Fruit fly (Drosophila melanogaster) whole organism, adult: ENCODE data around the gene Galphai.

ENCODE experiments used
- CG11617 ChIP-seq: fragments of 200-800 bp; sonication (Bioruptor generic); optimal IDR thresholded peaks from 2 replicates; lab custom pipeline; 2017; ENCODE audit warnings: mild to moderate bottlenecking, missing biosample characterization, missing genetic modification reagents, missing genetic modification characterization
- CG12768 ChIP-seq: fragments of 200-800 bp; sonication (Bioruptor generic); optimal IDR thresholded peaks from 2 replicates; lab custom pipeline; 2017; ENCODE audit warnings: missing biosample characterization, missing genetic modification characterization, mild to moderate bottlenecking, moderate library complexity, missing genetic modification reagents
- CG14711 ChIP-seq: fragments of 200-800 bp; sonication (Bioruptor generic); optimal IDR thresholded peaks from 2 replicates; lab custom pipeline; 2018; ENCODE audit warnings: missing biosample characterization, mild to moderate bottlenecking, missing genetic modification characterization, moderate library complexity
- CG1620 ChIP-seq: fragments of 200-800 bp; sonication (Bioruptor generic); optimal IDR thresholded peaks from 2 replicates; lab custom pipeline; 2016; ENCODE audit warnings: missing biosample characterization, missing genetic modification characterization
- CG33017 ChIP-seq: fragments of 200-800 bp; sonication (Bioruptor generic); optimal IDR thresholded peaks from 2 replicates; lab custom pipeline; 2018; ENCODE audit warnings: missing biosample characterization, mild to moderate bottlenecking, missing genetic modification characterization, moderate library complexity
- CG5204 ChIP-seq: fragments of 200-800 bp; sonication (Bioruptor generic); optimal IDR thresholded peaks from 2 replicates; lab custom pipeline; 2016; ENCODE audit warnings: missing biosample characterization, missing genetic modification characterization
- CG7045 ChIP-seq: fragments of 200-800 bp; sonication (Bioruptor generic); optimal IDR thresholded peaks from 2 replicates; lab custom pipeline; 2017; ENCODE audit warnings: missing biosample characterization, mild to moderate bottlenecking, missing genetic modification characterization
- CG7101 ChIP-seq: fragments of 200-800 bp; sonication (Bioruptor generic); optimal IDR thresholded peaks from 2 replicates; lab custom pipeline; 2018; ENCODE audit warnings: missing biosample characterization, mild to moderate bottlenecking, missing genetic modification characterization, moderate library complexity
- Clk ChIP-seq: fragments of 200-800 bp; sonication (Bioruptor generic); optimal IDR thresholded peaks from 2 replicates; lab custom pipeline; 2017; ENCODE audit warnings: missing biosample characterization, missing genetic modification characterization
- Crg-1 ChIP-seq: fragments of 200-800 bp; sonication (Bioruptor generic); optimal IDR thresholded peaks from 2 replicates; lab custom pipeline; 2016; ENCODE audit warnings: missing biosample characterization, missing genetic modification characterization
- Hr96 ChIP-seq: fragments of 200-800 bp; sonication (Bioruptor generic); optimal IDR thresholded peaks from 2 replicates; lab custom pipeline; 2016; ENCODE audit warnings: missing biosample characterization, missing genetic modification characterization
- Mnt ChIP-seq: fragments of 200-800 bp; sonication (Bioruptor generic); optimal IDR thresholded peaks from 2 replicates; lab custom pipeline; 2016; ENCODE audit warnings: missing biosample characterization, mild to moderate bottlenecking, missing genetic modification characterization
- bab1 ChIP-seq: fragments of 200-800 bp; sonication (Bioruptor generic); optimal IDR thresholded peaks from 3 replicates; lab custom pipeline; 2019; ENCODE audit warnings: missing biosample characterization, mild to moderate bottlenecking, missing genetic modification characterization, moderate library complexity
- cic ChIP-seq: fragments of 200-800 bp; sonication (Bioruptor generic); optimal IDR thresholded peaks from 2 replicates; lab custom pipeline; 2017; ENCODE audit warnings: missing biosample characterization, mild to moderate bottlenecking, missing genetic modification characterization, moderate library complexity
- cnc ChIP-seq, 2 experiments: fragments of >200 bp; optimal IDR thresholded peaks; 2 replicates each; lab custom pipeline; 2017
- kay ChIP-seq: fragments of 200-800 bp; sonication (Bioruptor generic); peaks from one replicate; lab custom pipeline; 2016; ENCODE audit warnings: missing biosample characterization, missing genetic modification characterization, borderline replicate concordance
- ovo ChIP-seq: fragments of 200-800 bp; sonication (Bioruptor generic); optimal IDR thresholded peaks from 2 replicates; lab custom pipeline; 2016; ENCODE audit warnings: missing biosample characterization, missing genetic modification characterization
- pad ChIP-seq: fragments of 200-800 bp; sonication (Bioruptor generic); optimal IDR thresholded peaks from 3 replicates; lab custom pipeline; 2017; ENCODE audit warnings: missing biosample characterization, missing genetic modification characterization, mild to moderate bottlenecking, moderate library complexity, missing genetic modification reagents
- tj ChIP-seq: fragments of 200-800 bp; sonication (Bioruptor generic); optimal IDR thresholded peaks from 3 replicates; lab custom pipeline; 2017; ENCODE audit warnings: missing biosample characterization, mild to moderate bottlenecking, missing genetic modification characterization, moderate library complexity
- toe ChIP-seq: fragments of 200-800 bp; sonication (Bioruptor generic); optimal IDR thresholded peaks from 2 replicates; lab custom pipeline; 2016; ENCODE audit warnings: missing biosample characterization, missing genetic modification characterization

Gene Galphai

dm6 chr3L:6979387-6980249, at the start of gene Galphai:
Galphai (minus strand) TSS chr3L:6980044.
- TF ChIP-seq bab1 (peak; percentile 84), CG7045 (GFP tag; lab: Kevin White, UChicago) (no peak), CG7101 (tag; lab: Kevin White, UChicago) (peak; percentile 60), cic (GFP tag; lab: Kevin White, UChicago) (peak; percentile 34), Crg-1 (GFP tag; lab: Kevin White, UChicago) (peak; percentile 47), tj (GFP tag; lab: Kevin White, UChicago) (peak; percentile 60), toe (no peak), cnc (optimal IDR thresholded peaks at IDR 0.05; lab: Kevin White, UChicago) (no peak), Mnt (GFP tag; lab: Kevin White, UChicago) (peak; percentile 48), kay (GFP tag; lab: Kevin White, UChicago) (peak; percentile 99), CG1620 (peak; percentile 65), pad (GFP tag; lab: Kevin White, UChicago) (peak; percentile 93), Hr96 (GFP tag; lab: Kevin White, UChicago) (no peak), ovo (GFP tag; lab: Kevin White, UChicago) (peak; percentile 38), CG14711 (tag; lab: Kevin White, UChicago) (peak; percentile 4), CG33017 (no peak), Clk (GFP tag; lab: Kevin White, UChicago) (no peak), CG5204 (GFP tag; lab: Kevin White, UChicago) (no peak)

dm6 chr3L:7026694-7027093, 46.9 kb upstream of the Galphai start, which contains the start of gene CG17744:
CG17744 (minus strand) TSS chr3L:7026794.
- no peak for TF ChIP-seq toe
- TF ChIP-seq CG11617: no peak
- no peak for TF ChIP-seq pad (GFP tag; lab: Kevin White, UChicago)
- no peak for TF ChIP-seq CG7045 (GFP tag; lab: Kevin White, UChicago)
- no peak for TF ChIP-seq CG7101 (tag; lab: Kevin White, UChicago)

- TF ChIP-seq toe (no peak), CG14711 (tag; lab: Kevin White, UChicago) (no peak), CG7045 (GFP tag; lab: Kevin White, UChicago) (no peak), cic (GFP tag; lab: Kevin White, UChicago) (no peak), CG11617 (no peak)
Measured at dm6 chr3L:7013568-7014305, 33.9 kb upstream of the Galphai start.

- TF ChIP-seq Clk (GFP tag; lab: Kevin White, UChicago): no peak
- no peak for TF ChIP-seq cnc (optimal IDR thresholded peaks at IDR 0.05; lab: Kevin White, UChicago)
- no peak for TF ChIP-seq CG7101 (tag; lab: Kevin White, UChicago)
- TF ChIP-seq CG14711 (tag; lab: Kevin White, UChicago): no peak
- TF ChIP-seq cic (GFP tag; lab: Kevin White, UChicago): no peak
- no peak for TF ChIP-seq CG7045 (GFP tag; lab: Kevin White, UChicago)
- no peak for TF ChIP-seq kay (GFP tag; lab: Kevin White, UChicago)
- no peak for TF ChIP-seq Mnt (GFP tag; lab: Kevin White, UChicago)
- no peak for TF ChIP-seq CG5204 (GFP tag; lab: Kevin White, UChicago)
- TF ChIP-seq CG12768 (GFP tag; lab: Kevin White, UChicago): no peak
- no peak for TF ChIP-seq pad (GFP tag; lab: Kevin White, UChicago)
- no peak for TF ChIP-seq tj (GFP tag; lab: Kevin White, UChicago)
- TF ChIP-seq ovo (GFP tag; lab: Kevin White, UChicago): no peak
- no peak for TF ChIP-seq CG33017
Measured at dm6 chr3L:7012271-7012670, 32.4 kb upstream of the Galphai start.

- no peak for TF ChIP-seq bab1
- no peak for TF ChIP-seq tj (GFP tag; lab: Kevin White, UChicago)
- no peak for TF ChIP-seq CG33017
- no peak for TF ChIP-seq CG7045 (GFP tag; lab: Kevin White, UChicago)
- no peak for TF ChIP-seq cic (GFP tag; lab: Kevin White, UChicago)
- TF ChIP-seq CG12768 (GFP tag; lab: Kevin White, UChicago): no peak
- TF ChIP-seq CG5204 (GFP tag; lab: Kevin White, UChicago): no peak
- no peak for TF ChIP-seq pad (GFP tag; lab: Kevin White, UChicago)
- TF ChIP-seq Mnt (GFP tag; lab: Kevin White, UChicago): no peak
- no peak for TF ChIP-seq toe
- TF ChIP-seq CG1620: no peak
- TF ChIP-seq CG7101 (tag; lab: Kevin White, UChicago): no peak
Measured at dm6 chr3L:7009886-7010285, 30.0 kb upstream of the Galphai start.

- no peak for TF ChIP-seq CG7045 (GFP tag; lab: Kevin White, UChicago)
- no peak for TF ChIP-seq Clk (GFP tag; lab: Kevin White, UChicago)
- no peak for TF ChIP-seq Hr96 (GFP tag; lab: Kevin White, UChicago)
- no peak for TF ChIP-seq CG11617
- no peak for TF ChIP-seq bab1
- TF ChIP-seq ovo (GFP tag; lab: Kevin White, UChicago): no peak
Measured at dm6 chr3L:7009411-7009810, 29.6 kb upstream of the Galphai start.
